Fruit fly (Drosophila melanogaster) whole organism, embryonic: Measurements from ENCODE around the gene CG6972.

Source experiments
- Awh ChIP-seq: fragments of 200-800 bp; sonication (Bioruptor generic); IDR thresholded peaks from 2 replicates; pipeline ENCODE4, ENCODE4 v1.3.6; 2022; ENCODE audit warnings: missing biosample characterization, missing genetic modification characterization
- BtbVII ChIP-seq: fragments of 200-800 bp; sonication (Bioruptor generic); optimal IDR thresholded peaks from 3 replicates; lab custom pipeline; 2017; ENCODE audit warnings: missing biosample characterization, mild to moderate bottlenecking, missing genetic modification characterization
- CG11093 ChIP-seq: fragments of 200-800 bp; sonication (Bioruptor generic); IDR thresholded peaks from 3 replicates; pipeline ENCODE4 v1.3.6; 2022; ENCODE audit warnings: missing biosample characterization, missing genetic modification characterization
- CG11247 ChIP-seq: fragments of 200-800 bp; sonication (Bioruptor generic); IDR thresholded peaks from 2 replicates; pipeline ENCODE4 v1.3.6; 2022; ENCODE audit warnings: missing biosample characterization, missing genetic modification characterization
- CG12942 ChIP-seq: fragments of 200-800 bp; sonication (Bioruptor generic); optimal IDR thresholded peaks from 3 replicates; lab custom pipeline; 2016; ENCODE audit warnings: missing biosample characterization, missing genetic modification characterization
- CG13424 ChIP-seq: fragments of 200-800 bp; sonication (Bioruptor generic); optimal IDR thresholded peaks from 2 replicates; lab custom pipeline; 2019; ENCODE audit warnings: missing biosample characterization, mild to moderate bottlenecking, missing genetic modification characterization, moderate library complexity
- CG13894 ChIP-seq: fragments of 200-800 bp; sonication (Bioruptor generic); optimal IDR thresholded peaks from 3 replicates; lab custom pipeline; 2018; ENCODE audit warnings: missing biosample characterization, mild to moderate bottlenecking, missing genetic modification characterization, moderate library complexity
- CG16813 ChIP-seq: fragments of 200-800 bp; sonication (Bioruptor generic); IDR thresholded peaks from 3 replicates; pipeline ENCODE4 v1.3.6; 2022; ENCODE audit warnings: missing biosample characterization, missing genetic modification characterization; ENCODE audit not compliant: partially characterized antibody
- CG16815 ChIP-seq: fragments of 200-800 bp; sonication (Bioruptor generic); optimal IDR thresholded peaks from 3 replicates; lab custom pipeline; 2017; ENCODE audit warnings: missing biosample characterization, mild to moderate bottlenecking, missing genetic modification characterization
- CG17186 ChIP-seq: fragments of 200-800 bp; sonication (Bioruptor generic); optimal IDR thresholded peaks from 3 replicates; lab custom pipeline; 2017; ENCODE audit warnings: missing biosample characterization, missing genetic modification reagents, missing genetic modification characterization
- CG18011 ChIP-seq: fragments of 200-800 bp; sonication (Bioruptor generic); optimal IDR thresholded peaks from 2 replicates; lab custom pipeline; 2017; ENCODE audit warnings: missing biosample characterization, missing genetic modification characterization, mild to moderate bottlenecking, moderate library complexity, missing genotype
- CG2116 ChIP-seq: fragments of 200-800 bp; sonication (Bioruptor generic); optimal IDR thresholded peaks from 3 replicates; lab custom pipeline; 2018; ENCODE audit warnings: missing biosample characterization, mild to moderate bottlenecking, missing genetic modification characterization
- CG3065 ChIP-seq: fragments of 200-800 bp; sonication (Bioruptor generic); optimal IDR thresholded peaks from 2 replicates; lab custom pipeline; 2016; ENCODE audit warnings: missing biosample characterization, missing genetic modification characterization
- CG31441 ChIP-seq: fragments of 200-800 bp; sonication (Bioruptor generic); IDR thresholded peaks from 2 replicates; pipeline ENCODE4 v1.3.6; 2022; ENCODE audit warnings: missing biosample characterization, missing genetic modification characterization
- CG3407 ChIP-seq: fragments of 200-800 bp; sonication (Bioruptor generic); optimal IDR thresholded peaks from 2 replicates; lab custom pipeline; 2018; ENCODE audit warnings: missing biosample characterization, mild to moderate bottlenecking, missing genetic modification characterization
- CG3847 ChIP-seq: fragments of 200-800 bp; sonication (Bioruptor generic); IDR thresholded peaks from 2 replicates; pipeline ENCODE4 v1.3.6; 2022; ENCODE audit warnings: missing biosample characterization, missing genetic modification characterization
- CG4707 ChIP-seq: fragments of 200-800 bp; sonication (Bioruptor generic); optimal IDR thresholded peaks from 2 replicates; lab custom pipeline; 2018; ENCODE audit warnings: missing biosample characterization, mild to moderate bottlenecking, missing genetic modification characterization, moderate library complexity
- CG4820 ChIP-seq: fragments of 200-800 bp; sonication (Bioruptor generic); optimal IDR thresholded peaks from 3 replicates; lab custom pipeline; 2016; ENCODE audit warnings: missing biosample characterization, missing genetic modification characterization
- CG5953 ChIP-seq: fragments of 200-800 bp; sonication (Bioruptor generic); IDR thresholded peaks from 2 replicates; pipeline ENCODE4 v1.3.6; 2022; ENCODE audit warnings: missing biosample characterization, missing genetic modification characterization
- CG8388 ChIP-seq: fragments of 200-800 bp; sonication (Bioruptor generic); optimal IDR thresholded peaks from 2 replicates; lab custom pipeline; 2019; ENCODE audit warnings: missing biosample characterization, mild to moderate bottlenecking, missing genetic modification characterization, moderate library complexity
- CG9817 ChIP-seq: fragments of 200-800 bp; sonication (Bioruptor generic); optimal IDR thresholded peaks from 2 replicates; lab custom pipeline; 2018; ENCODE audit warnings: missing biosample characterization, mild to moderate bottlenecking, missing genetic modification characterization, moderate library complexity
- Dfd ChIP-seq, 2 experiments: fragments of >200 bp; optimal IDR thresholded peaks; 2 replicates each; lab custom pipeline; 2017; ENCODE audit warnings: missing biosample characterization in 2 of 2, missing genetic modification characterization in 2 of 2
- Dll ChIP-seq: fragments of 200-800 bp; sonication (Bioruptor generic); IDR thresholded peaks from 4 replicates; pipeline ENCODE4 v1.3.6; 2022; ENCODE audit warnings: missing biosample characterization, missing genetic modification characterization; ENCODE audit not compliant: partially characterized antibody
- Ets65A ChIP-seq: fragments of 200-800 bp; sonication (Bioruptor generic); peaks from one replicate; lab custom pipeline; 2016; ENCODE audit warnings: missing biosample characterization, missing genetic modification characterization
- HLH4C ChIP-seq: fragments of 200-800 bp; sonication (Bioruptor generic); IDR thresholded peaks from 3 replicates; pipeline ENCODE4 v1.3.6; 2022; ENCODE audit warnings: missing biosample characterization, missing genetic modification characterization; ENCODE audit not compliant: partially characterized antibody
- HmgZ ChIP-seq: fragments of 200-800 bp; sonication (Bioruptor generic); optimal IDR thresholded peaks from 2 replicates; lab custom pipeline; 2018; ENCODE audit warnings: missing biosample characterization, mild to moderate bottlenecking, missing genetic modification characterization
- Hmr ChIP-seq: fragments of 200-800 bp; sonication (Bioruptor generic); optimal IDR thresholded peaks from 3 replicates; lab custom pipeline; 2017; ENCODE audit warnings: mild to moderate bottlenecking, missing biosample characterization, missing genetic modification reagents, missing genetic modification characterization
- NC2β ChIP-seq: fragments of 200-800 bp; sonication (Bioruptor generic); optimal IDR thresholded peaks from 2 replicates; lab custom pipeline; 2016; ENCODE audit warnings: missing biosample characterization, missing genetic modification characterization
- Sox102F ChIP-seq: fragments of 200-800 bp; sonication (Bioruptor generic); optimal IDR thresholded peaks from 2 replicates; lab custom pipeline; 2018; ENCODE audit warnings: missing biosample characterization, mild to moderate bottlenecking, missing genetic modification characterization, moderate library complexity
- Sry-β ChIP-seq: fragments of 200-800 bp; sonication (Bioruptor generic); optimal IDR thresholded peaks from 2 replicates; lab custom pipeline; 2018; ENCODE audit warnings: missing biosample characterization, mild to moderate bottlenecking, missing genetic modification characterization, moderate library complexity
- Stat92E ChIP-seq, 3 experiments: fragments of >200 bp in 2 of 3; fragments of 200-800 bp in 1 of 3; sonication (Bioruptor generic) in 1 of 3; optimal IDR thresholded peaks; 2 replicates each; lab custom pipeline; 2017 to 2019; ENCODE audit warnings: missing biosample characterization in 3 of 3, missing genetic modification characterization in 3 of 3, mild to moderate bottlenecking in 1 of 3, moderate library complexity in 1 of 3
- ap ChIP-seq: fragments of 200-800 bp; sonication (Bioruptor generic); IDR thresholded peaks from 2 replicates; pipeline ENCODE4 v1.3.6; 2022; ENCODE audit warnings: missing biosample characterization, missing genetic modification characterization
- cg ChIP-seq: fragments of 200-800 bp; sonication (Bioruptor generic); optimal IDR thresholded peaks from 3 replicates; lab custom pipeline; 2019; ENCODE audit warnings: missing biosample characterization, mild to moderate bottlenecking, missing genetic modification characterization, moderate library complexity
- dati ChIP-seq: fragments of 200-800 bp; sonication (Bioruptor generic); IDR thresholded peaks from 2 replicates; pipeline ENCODE4 v1.3.6; 2022; ENCODE audit warnings: missing biosample characterization, missing genetic modification characterization
- dmrt99B ChIP-seq: fragments of 200-800 bp; sonication (Bioruptor generic); optimal IDR thresholded peaks from 2 replicates; lab custom pipeline; 2018; ENCODE audit warnings: missing biosample characterization, mild to moderate bottlenecking, missing genetic modification characterization, moderate library complexity
- ems ChIP-seq: fragments of 200-800 bp; sonication (Bioruptor generic); optimal IDR thresholded peaks from 3 replicates; lab custom pipeline; 2016; ENCODE audit warnings: missing biosample characterization, missing genetic modification characterization
- eyg ChIP-seq: fragments of 200-800 bp; sonication (Bioruptor generic); optimal IDR thresholded peaks from 3 replicates; lab custom pipeline; 2016; ENCODE audit warnings: missing biosample characterization, missing genetic modification characterization
- grau ChIP-seq: fragments of 200-800 bp; optimal IDR thresholded peaks from 3 replicates; lab custom pipeline; 2019; ENCODE audit warnings: missing biosample characterization, mild to moderate bottlenecking, missing genetic modification characterization, moderate library complexity
- gsb ChIP-seq: fragments of 200-800 bp; sonication (Bioruptor generic); IDR thresholded peaks from 2 replicates; pipeline ENCODE4 v1.3.6; 2022; ENCODE audit warnings: missing biosample characterization, missing genetic modification characterization
- hb ChIP-seq: fragments of 200-800 bp; sonication (Bioruptor generic); IDR thresholded peaks from 3 replicates; pipeline ENCODE4 v1.3.6; 2022; ENCODE audit warnings: missing biosample characterization, missing genetic modification characterization; ENCODE audit not compliant: partially characterized antibody
- her ChIP-seq: fragments of 200-800 bp; sonication (Bioruptor generic); optimal IDR thresholded peaks from 2 replicates; lab custom pipeline; 2016; ENCODE audit warnings: missing biosample characterization, missing genetic modification characterization
- jing ChIP-seq: fragments of 200-800 bp; sonication (Bioruptor generic); optimal IDR thresholded peaks from 2 replicates; lab custom pipeline; 2018; ENCODE audit warnings: missing biosample characterization, mild to moderate bottlenecking, missing genetic modification characterization
- lmd ChIP-seq: fragments of 200-800 bp; sonication (Bioruptor generic); IDR thresholded peaks from 2 replicates; pipeline ENCODE4 v1.3.6; 2022; ENCODE audit warnings: missing biosample characterization, missing genetic modification characterization
- otp ChIP-seq: fragments of 200-800 bp; sonication (Bioruptor generic); IDR thresholded peaks from 3 replicates; pipeline ENCODE4, ENCODE4 v1.3.6; 2022; ENCODE audit warnings: missing biosample characterization, missing genetic modification characterization
- pita ChIP-seq: fragments of 200-800 bp; sonication (Bioruptor generic); optimal IDR thresholded peaks from 2 replicates; lab custom pipeline; 2017; ENCODE audit warnings: missing biosample characterization, mild to moderate bottlenecking, missing genetic modification characterization
- pros ChIP-seq: fragments of 200-800 bp; sonication (Bioruptor generic); optimal IDR thresholded peaks from 3 replicates; lab custom pipeline; 2019; ENCODE audit warnings: missing biosample characterization, mild to moderate bottlenecking, missing genetic modification characterization, moderate library complexity
- sna ChIP-seq: fragments of 200-800 bp; sonication (Bioruptor generic); IDR thresholded peaks from 2 replicates; pipeline ENCODE4 v1.3.6; 2022; ENCODE audit warnings: missing biosample characterization, missing genetic modification characterization; ENCODE audit not compliant: partially characterized antibody
- so ChIP-seq: fragments of 200-800 bp; sonication (Bioruptor generic); IDR thresholded peaks from 3 replicates; pipeline ENCODE4 v1.3.6; 2022; ENCODE audit warnings: missing biosample characterization, missing genetic modification characterization
- zen2 ChIP-seq: fragments of 200-800 bp; sonication (Bioruptor generic); IDR thresholded peaks from 3 replicates; pipeline ENCODE4 v1.3.6; 2022; ENCODE audit warnings: missing biosample characterization, missing genetic modification characterization; ENCODE audit not compliant: partially characterized antibody
- zfh2 ChIP-seq: fragments of 200-800 bp; sonication (Bioruptor generic); optimal IDR thresholded peaks from 2 replicates; lab custom pipeline; 2016; ENCODE audit warnings: missing biosample characterization, missing genetic modification characterization

The CG6972 gene

DNA sequence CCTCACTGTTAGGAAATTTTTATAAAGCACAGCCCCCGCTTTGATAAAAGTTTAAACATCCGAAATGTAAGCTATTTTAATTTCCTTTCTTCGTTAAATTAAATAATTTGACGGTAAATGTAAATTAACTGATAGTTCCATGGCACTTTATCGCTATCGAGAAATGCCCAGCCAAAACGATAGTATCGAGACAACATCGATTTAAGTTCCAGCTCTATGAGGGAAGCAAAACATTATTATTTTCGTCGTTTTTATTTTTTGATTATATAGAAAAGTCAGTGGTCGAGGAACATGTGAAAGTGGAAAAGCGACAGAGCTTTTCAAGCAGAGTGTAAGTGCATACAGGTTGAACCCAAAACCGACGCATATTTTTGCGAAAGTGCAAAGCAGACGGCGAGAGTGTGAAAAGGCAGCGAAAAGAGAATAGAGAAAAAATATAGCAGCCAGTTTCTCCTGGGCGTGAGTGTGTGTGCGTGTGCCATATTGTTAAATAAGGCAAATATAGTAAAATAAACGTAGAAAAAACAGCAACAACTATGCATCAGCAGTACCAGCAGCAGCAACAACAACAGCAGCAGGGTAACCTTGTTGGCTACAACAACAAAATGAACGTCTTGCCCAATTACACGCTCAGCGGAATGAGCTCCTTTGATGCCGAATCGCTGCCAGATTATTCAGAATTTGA, 25.1 kb downstream of the CG6972 start, which contains the start of gene CG45049 (continued):
- peak; percentile 87 for TF ChIP-seq HLH4C
- no peak for TF ChIP-seq CG11093
- peak; percentile 35 for TF ChIP-seq Ets65A (GFP tag; lab: Kevin White, UChicago)
- no peak for TF ChIP-seq jing
- no peak for TF ChIP-seq CG12942
- TF ChIP-seq pita = no peak
- TF ChIP-seq NC2β (GFP tag; lab: Kevin White, UChicago) = no peak
- no peak for TF ChIP-seq CG3407 (GFP tag; lab: Kevin White, UChicago)
- TF ChIP-seq CG13424 (tag; lab: Kevin White, UChicago) = no peak
- no peak for TF ChIP-seq CG13894
- peak; percentile 93 for TF ChIP-seq hb (GFP tag; lab: Robert Waterston, UW)
- TF ChIP-seq CG3065 (GFP tag; lab: Kevin White, UChicago) = no peak
- no peak for TF ChIP-seq Dfd (GFP tag; optimal IDR thresholded peaks at IDR 0.05; lab: Kevin White, UChicago)
- no peak for TF ChIP-seq CG31441 (GFP tag; lab: Robert Waterston, UW)
- TF ChIP-seq CG18011 (GFP tag; lab: Kevin White, UChicago) = no peak
- no peak for TF ChIP-seq Sox102F (GFP tag; lab: Kevin White, UChicago)
- TF ChIP-seq pros (GFP tag; lab: Kevin White, UChicago) = no peak
- TF ChIP-seq Sry-β = no peak
- TF ChIP-seq cg (GFP tag; lab: Kevin White, UChicago) = peak; percentile 80
- TF ChIP-seq eyg = no peak
- no peak for TF ChIP-seq HmgZ (tag; lab: Kevin White, UChicago)
- peak; percentile 65 for TF ChIP-seq sna (GFP tag; lab: Robert Waterston, UW)
- TF ChIP-seq CG4707 (GFP tag; lab: Kevin White, UChicago) = no peak
- 0 out of 2 replicates have a peak, but pooled peaks have one; percentile 37 for TF ChIP-seq CG3847 (GFP tag; lab: Robert Waterston, UW)
- no peak for TF ChIP-seq grau (tag; lab: Kevin White, UChicago)
- TF ChIP-seq ap (GFP tag; lab: Robert Waterston, UW) = no peak
- peak; percentile 90 for TF ChIP-seq Dll (GFP tag; lab: Robert Waterston, UW)
- peak; percentile 10 for TF ChIP-seq zfh2 (GFP tag; lab: Kevin White, UChicago)
- no peak for TF ChIP-seq CG2116
- no peak; the same call in 1 of the 2 replicates for TF ChIP-seq lmd
- TF ChIP-seq CG5953 = no peak
- no peak for TF ChIP-seq CG16815 (GFP tag; lab: Kevin White, UChicago)
- no peak for TF ChIP-seq BtbVII (GFP tag; lab: Kevin White, UChicago)
- no peak for TF ChIP-seq ems
- TF ChIP-seq gsb = no peak
- no peak for TF ChIP-seq CG4820
- TF ChIP-seq her (GFP tag; lab: Kevin White, UChicago) = no peak
- no peak for TF ChIP-seq Awh
- TF ChIP-seq CG11247 (GFP tag; lab: Robert Waterston, UW) = no peak
- TF ChIP-seq CG17186 (GFP tag; lab: Kevin White, UChicago) = no peak
- no peak for TF ChIP-seq CG8388 (GFP tag; lab: Kevin White, UChicago)
- no peak for TF ChIP-seq Hmr (GFP tag; lab: Kevin White, UChicago)
- no peak for TF ChIP-seq CG9817 (tag; lab: Kevin White, UChicago)
- no peak for TF ChIP-seq dmrt99B (tag; lab: Kevin White, UChicago)
- no peak for TF ChIP-seq so (GFP tag; lab: Robert Waterston, UW)
- no peak for TF ChIP-seq dati (GFP tag; lab: Robert Waterston, UW)
- TF ChIP-seq Stat92E (GFP tag; optimal IDR thresholded peaks at IDR 0.05; lab: Kevin White, UChicago) = no peak
- no peak for TF ChIP-seq otp (GFP tag; lab: Robert Waterston, UW)
- peak; percentile 88 for TF ChIP-seq zen2 (GFP tag; lab: Robert Waterston, UW)
- TF ChIP-seq CG16813 (GFP tag; lab: Robert Waterston, UW) = peak; percentile 90
